Fruit fly (Drosophila melanogaster) whole organism, pupa: ENCODE data around the gene Or7a.
A peak's percentile ranks its signal among the peaks of the same experiment; 100 is the strongest.

Source experiments
- CG13204 ChIP-seq: fragments of 200-800 bp; sonication (Bioruptor generic); optimal IDR thresholded peaks from 2 replicates; lab custom pipeline; 2018; ENCODE audit warnings: missing biosample characterization, mild to moderate bottlenecking, missing genetic modification characterization, moderate library complexity
- CG15710 ChIP-seq: fragments of 200-800 bp; sonication (Bioruptor generic); optimal IDR thresholded peaks from 2 replicates; lab custom pipeline; 2018; ENCODE audit warnings: missing biosample characterization, mild to moderate bottlenecking, missing genetic modification characterization, moderate library complexity
- CG17806 ChIP-seq: fragments of 200-800 bp; sonication (Bioruptor generic); optimal IDR thresholded peaks from 2 replicates; lab custom pipeline; 2018; ENCODE audit warnings: missing biosample characterization, mild to moderate bottlenecking, missing genetic modification characterization, moderate library complexity
- CG32121 ChIP-seq: fragments of 200-800 bp; sonication (Bioruptor generic); IDR thresholded peaks from 2 replicates; pipeline ENCODE4 v1.3.6; 2022; ENCODE audit warnings: missing biosample characterization, missing genetic modification characterization
- CG34367 ChIP-seq: fragments of 200-800 bp; sonication (Bioruptor generic); optimal IDR thresholded peaks from 2 replicates; lab custom pipeline; 2018; ENCODE audit warnings: missing biosample characterization, mild to moderate bottlenecking, missing genetic modification characterization
- CG4496 ChIP-seq: fragments of 200-800 bp; sonication (Bioruptor generic); IDR thresholded peaks from 3 replicates; pipeline ENCODE4 v1.3.6; 2022; ENCODE audit warnings: missing biosample characterization, missing genetic modification characterization
- CG8159 ChIP-seq: fragments of 200-800 bp; sonication (Bioruptor generic); optimal IDR thresholded peaks from 3 replicates; lab custom pipeline; 2018; ENCODE audit warnings: missing biosample characterization, mild to moderate bottlenecking, missing genetic modification characterization, moderate library complexity
- CG8301 ChIP-seq: fragments of 200-800 bp; sonication (Bioruptor generic); optimal IDR thresholded peaks from 2 replicates; lab custom pipeline; 2018; ENCODE audit warnings: missing biosample characterization, mild to moderate bottlenecking, missing genetic modification characterization
- D1 ChIP-seq: fragments of 200-800 bp; sonication (Bioruptor generic); optimal IDR thresholded peaks from 2 replicates; lab custom pipeline; 2018; ENCODE audit warnings: missing biosample characterization, mild to moderate bottlenecking, missing genetic modification characterization, moderate library complexity
- EcR ChIP-seq: fragments of 200-800 bp; sonication (Bioruptor generic); optimal IDR thresholded peaks from 3 replicates; lab custom pipeline; 2019; ENCODE audit warnings: missing biosample characterization, missing genetic modification characterization, mild to moderate bottlenecking, moderate library complexity, missing genetic modification reagents
- Snoo ChIP-seq: fragments of 200-800 bp; sonication (Bioruptor generic); optimal IDR thresholded peaks from 3 replicates; lab custom pipeline; 2017; ENCODE audit warnings: missing biosample characterization, mild to moderate bottlenecking, missing genetic modification characterization, inconsistent platforms
- gl ChIP-seq: fragments of 200-800 bp; sonication (Bioruptor generic); optimal IDR thresholded peaks from 2 replicates; lab custom pipeline; 2018; ENCODE audit warnings: missing biosample characterization, mild to moderate bottlenecking, missing genetic modification characterization
- rn ChIP-seq: fragments of 200-800 bp; sonication (Bioruptor generic); IDR thresholded peaks from 2 replicates; pipeline ENCODE4 v1.3.6; 2022; ENCODE audit warnings: missing biosample characterization, missing genetic modification characterization

DNA sequence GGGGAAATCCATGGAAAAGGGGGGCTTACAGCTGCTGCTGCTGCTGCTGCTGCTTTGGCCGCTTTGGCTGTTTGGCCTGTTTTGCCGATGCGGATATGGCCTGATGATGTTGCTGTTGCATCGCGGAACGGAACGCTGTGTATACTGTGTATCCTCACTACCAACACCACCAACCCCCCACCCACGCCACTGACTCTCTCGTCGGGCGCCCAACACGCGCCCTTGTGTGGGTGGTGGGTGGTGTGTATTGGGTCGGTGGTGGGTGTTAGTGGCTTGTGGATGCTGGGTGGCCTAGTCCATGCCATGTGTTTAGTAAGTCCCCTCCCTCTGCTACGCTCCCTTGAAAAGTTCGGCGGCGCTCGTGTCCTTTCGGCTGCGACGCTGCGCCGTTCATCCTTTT lies 12.2 kb upstream of the Or7a start:
- peak; percentile 85 for TF ChIP-seq CG13204 (GFP tag; lab: Kevin White, UChicago)
- TF ChIP-seq CG17806, result no peak
- TF ChIP-seq gl (tag; lab: Kevin White, UChicago), result no peak
- no peak for TF ChIP-seq CG4496 (GFP tag; lab: Robert Waterston, UW)
- no peak for TF ChIP-seq rn
- TF ChIP-seq CG32121, result no peak
- TF ChIP-seq CG8301 (tag; lab: Kevin White, UChicago), result no peak
- TF ChIP-seq CG34367, result no peak
- no peak for TF ChIP-seq CG15710 (tag; lab: Kevin White, UChicago)
- TF ChIP-seq Snoo (tag; lab: Kevin White, UChicago), result no peak
- TF ChIP-seq EcR (GFP tag; lab: Kevin White, UChicago), result no peak
- no peak for TF ChIP-seq CG8159
- TF ChIP-seq D1 (tag; lab: Kevin White, UChicago), result no peak
